Worm (Caenorhabditis elegans) whole organism, L4 larva: ENCODE measurements around the gene rpl-29.
"Not testable (repeated sequence)": the region's sequence is repeated elsewhere in the genome, so short reads cannot be mapped to it uniquely, and the experiment has no call there.

Experiments
- T26A8.4 ChIP-seq: fragments of 200-800 bp; sonication (Bioruptor generic); IDR thresholded peaks from 2 replicates; pipeline ENCODE4 v1.3.6; 2022; ENCODE audit warnings: missing genetic modification characterization, missing compliant biosample characterization
- Y105C5A.15 ChIP-seq: fragments of 200-800 bp; sonication (Bioruptor generic); IDR thresholded peaks from 2 replicates; pipeline ENCODE4 v1.3.6; 2022; ENCODE audit warnings: missing genetic modification characterization, missing compliant biosample characterization
- Y75B8A.6 ChIP-seq: fragments of 200-800 bp; sonication (Bioruptor generic); IDR thresholded peaks from 2 replicates; pipeline ENCODE4 v1.3.6; 2022; ENCODE audit warnings: missing genetic modification reagents, missing genetic modification characterization, missing compliant biosample characterization
- aly-2 ChIP-seq: sonication (generic microtip); optimal IDR thresholded peaks from 2 replicates; lab custom pipeline; 2018; ENCODE audit warnings: missing biosample characterization, missing genetic modification characterization
- ceh-20 ChIP-seq: fragments of 200-800 bp; sonication (Bioruptor generic); IDR thresholded peaks from 2 replicates; pipeline ENCODE4 v1.3.6; 2022; ENCODE audit warnings: missing genetic modification reagents, missing genetic modification characterization, missing compliant biosample characterization
- ces-1 ChIP-seq: fragments of 150-350 bp; sonication (generic microtip); optimal IDR thresholded peaks from 4 replicates; lab custom pipeline; 2014; ENCODE audit warnings: missing biosample characterization, missing genetic modification reagents, missing genetic modification characterization
- cey-2 ChIP-seq: sonication (generic microtip); optimal IDR thresholded peaks from 3 replicates; lab custom pipeline; 2017; ENCODE audit warnings: missing genetic modification characterization, mild to moderate bottlenecking, missing compliant biosample characterization, antibody characterized with exemption, borderline replicate concordance; ENCODE audit not compliant: insufficient read depth
- dmd-6 ChIP-seq: fragments of 200-800 bp; sonication (Bioruptor generic); IDR thresholded peaks from 2 replicates; pipeline ENCODE4 v1.3.6; 2022; ENCODE audit warnings: missing genetic modification reagents, missing genetic modification characterization, missing compliant biosample characterization
- egl-27 ChIP-seq: sonication (generic microtip); optimal IDR thresholded peaks from 3 replicates; lab custom pipeline; 2017; ENCODE audit warnings: missing biosample characterization, missing genetic modification reagents, missing genetic modification characterization
- gei-8 ChIP-seq: fragments of 200-800 bp; sonication (Bioruptor generic); optimal IDR thresholded peaks from 2 replicates; lab custom pipeline; 2018; ENCODE audit warnings: mild to moderate bottlenecking, missing genetic modification characterization, missing compliant biosample characterization
- hlh-11 ChIP-seq: fragments of 200-800 bp; sonication (Bioruptor generic); optimal IDR thresholded peaks from 2 replicates; lab custom pipeline; 2018; ENCODE audit warnings: mild to moderate bottlenecking, missing genetic modification characterization, missing compliant biosample characterization
- lin-1 ChIP-seq: fragments of 200-800 bp; sonication (Bioruptor generic); IDR thresholded peaks from 2 replicates; pipeline ENCODE4 v1.3.6; 2022; ENCODE audit warnings: missing genetic modification reagents, missing genetic modification characterization, missing compliant biosample characterization
- lin-15B ChIP-seq: fragments of 150-350 bp; sonication (generic microtip); optimal IDR thresholded peaks from 3 replicates; lab custom pipeline; 2014; ENCODE audit warnings: missing biosample characterization, missing genetic modification characterization
- lin-29 ChIP-seq: fragments of 200-800 bp; sonication (Bioruptor generic); IDR thresholded peaks from 2 replicates; pipeline ENCODE4 v1.3.6; 2022; ENCODE audit warnings: missing genetic modification reagents, missing genetic modification characterization, missing compliant biosample characterization
- lin-38 ChIP-seq: fragments of 200-800 bp; sonication (Bioruptor generic); IDR thresholded peaks from 2 replicates; pipeline ENCODE4 v1.3.6; 2022; ENCODE audit warnings: missing genetic modification reagents, missing genetic modification characterization, missing compliant biosample characterization
- madf-5 ChIP-seq, 2 experiments: fragments of 200-800 bp; sonication (Bioruptor generic); IDR thresholded peaks; 2 replicates each; pipeline ENCODE4 v1.3.6; 2022; ENCODE audit warnings: missing compliant biosample characterization in 2 of 2, missing genetic modification characterization in 2 of 2
- madf-9 ChIP-seq: fragments of 200-800 bp; sonication (Bioruptor generic); conservative IDR thresholded peaks from 2 replicates; pipeline ENCODE4 v1.3.6; 2022; ENCODE audit warnings: missing genetic modification reagents, missing genetic modification characterization, missing compliant biosample characterization
- mdt-29 ChIP-seq: fragments of 200-800 bp; sonication (Bioruptor generic); IDR thresholded peaks from 2 replicates; pipeline ENCODE4 v1.3.6; 2022; ENCODE audit warnings: missing genetic modification reagents, missing genetic modification characterization, missing compliant biosample characterization
- nhr-237 ChIP-seq: sonication (generic microtip); optimal IDR thresholded peaks from 2 replicates; lab custom pipeline; 2017; ENCODE audit warnings: missing biosample characterization, missing genetic modification characterization
- nhr-28 ChIP-seq: fragments of 150-350 bp; optimal IDR thresholded peaks from 2 replicates; lab custom pipeline; 2014; ENCODE audit warnings: missing biosample characterization, missing genetic modification characterization
- nhr-42 ChIP-seq: fragments of 200-800 bp; sonication (Bioruptor generic); IDR thresholded peaks from 2 replicates; pipeline ENCODE4 v1.3.6; 2022; ENCODE audit warnings: missing genetic modification characterization, missing compliant biosample characterization
- nhr-48 ChIP-seq: sonication (generic microtip); optimal IDR thresholded peaks from 2 replicates; lab custom pipeline; 2016; ENCODE audit warnings: mild to moderate bottlenecking, missing genetic modification characterization, missing compliant biosample characterization
- nhr-6 ChIP-seq: fragments of 150-350 bp; optimal IDR thresholded peaks from 2 replicates; lab custom pipeline; 2014; ENCODE audit warnings: missing biosample characterization, missing genetic modification characterization
- pha-4 ChIP-seq, 2 experiments: fragments of 150-350 bp in 1 of 2; fragments of 200-800 bp in 1 of 2; sonication (Bioruptor generic) in 1 of 2; IDR thresholded peaks in 1 of 2; optimal IDR thresholded peaks in 1 of 2; 2 replicates each; pipeline versions ENCODE4 v1.3.6 to Lab custom; 2014 to 2022; ENCODE audit warnings: missing genetic modification characterization in 2 of 2, missing genetic modification reagents in 2 of 2, missing biosample characterization in 1 of 2, missing compliant biosample characterization in 1 of 2
- php-3 ChIP-seq: fragments of 200-800 bp; sonication (Bioruptor generic); IDR thresholded peaks from 2 replicates; pipeline ENCODE4 v1.3.6; 2022; ENCODE audit warnings: missing genetic modification reagents, missing genetic modification characterization, missing compliant biosample characterization
- rbr-2 ChIP-seq: sonication (generic microtip); optimal IDR thresholded peaks from 2 replicates; lab custom pipeline; 2016; ENCODE audit warnings: missing genotype, missing genetic modification characterization, missing compliant biosample characterization
- snpc-1.2 ChIP-seq: fragments of 200-800 bp; sonication (Bioruptor generic); IDR thresholded peaks from 2 replicates; pipeline ENCODE4 v1.3.6; 2022; ENCODE audit warnings: missing genetic modification reagents, missing genetic modification characterization, missing compliant biosample characterization
- spr-3 ChIP-seq: fragments of 200-800 bp; sonication (Bioruptor generic); optimal IDR thresholded peaks from 2 replicates; lab custom pipeline; 2018; ENCODE audit warnings: mild to moderate bottlenecking, missing genetic modification characterization, missing compliant biosample characterization
- tra-1 ChIP-seq: fragments of 200-800 bp; sonication (Bioruptor generic); IDR thresholded peaks from 2 replicates; pipeline ENCODE4 v1.3.6; 2022; ENCODE audit warnings: missing genetic modification reagents, missing genetic modification characterization, missing compliant biosample characterization
- zag-1 ChIP-seq: fragments of 150-350 bp; optimal IDR thresholded peaks from 2 replicates; lab custom pipeline; 2014; ENCODE audit warnings: missing biosample characterization, missing genetic modification characterization
- ztf-11 ChIP-seq: fragments of 150-350 bp; optimal IDR thresholded peaks from 2 replicates; lab custom pipeline; 2014; ENCODE audit warnings: missing biosample characterization, missing genetic modification characterization

rpl-29 gene

DNA sequence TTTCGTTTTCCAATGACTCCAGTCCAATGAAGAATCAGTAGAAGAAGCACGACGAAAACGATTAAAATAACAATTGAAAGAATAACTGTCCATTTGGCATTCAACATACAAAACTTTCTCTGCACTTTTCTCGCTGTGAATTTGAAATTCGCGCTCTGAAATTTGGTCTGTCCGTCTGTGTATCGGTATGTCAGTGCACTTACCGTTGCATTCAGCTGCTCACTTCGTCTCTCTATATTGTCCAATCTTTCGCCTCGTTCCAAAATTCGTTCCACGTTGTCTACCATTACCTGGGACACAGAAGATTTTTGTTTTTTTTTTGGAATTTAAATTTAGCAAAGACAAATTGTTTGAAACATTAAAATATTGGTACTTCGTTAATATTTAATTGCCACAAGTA, 21.6 kb upstream of the rpl-29 start:
- TF ChIP-seq php-3 (no peak), lin-38 (GFP tag; lab: Robert Waterston, UW) (no peak), hlh-11 (tag; lab: Kevin White, UChicago) (no peak), madf-9 (no peak), T26A8.4 (GFP tag; lab: Robert Waterston, UW) (no peak), aly-2 (no peak)
- TF ChIP-seq, all 104 proteins: peak for 0

ce11 chrIV:13862003-13862402, 20.0 kb upstream of the rpl-29 start:
- TF ChIP-seq lin-38 (GFP tag; lab: Robert Waterston, UW), result peak; percentile 38; the same call in 1 of the 2 replicates
- peak; percentile 55 for TF ChIP-seq mdt-29
- TF ChIP-seq pha-4 (GFP tag; IDR thresholded peaks at IDR 0.05; lab: Robert Waterston, UW), result 0 out of 2 replicates have a peak, but pooled peaks have one; percentile 28
- TF ChIP-seq pha-4 (tag; optimal IDR thresholded peaks at IDR 0.05; lab: Kevin White, UChicago), result not testable (repeated sequence)
- TF ChIP-seq lin-1 (GFP tag; lab: Robert Waterston, UW), result peak; percentile 51; the same call in 1 of the 2 replicates
- peak; percentile 81 for TF ChIP-seq snpc-1.2 (GFP tag; lab: Robert Waterston, UW)

DNA sequence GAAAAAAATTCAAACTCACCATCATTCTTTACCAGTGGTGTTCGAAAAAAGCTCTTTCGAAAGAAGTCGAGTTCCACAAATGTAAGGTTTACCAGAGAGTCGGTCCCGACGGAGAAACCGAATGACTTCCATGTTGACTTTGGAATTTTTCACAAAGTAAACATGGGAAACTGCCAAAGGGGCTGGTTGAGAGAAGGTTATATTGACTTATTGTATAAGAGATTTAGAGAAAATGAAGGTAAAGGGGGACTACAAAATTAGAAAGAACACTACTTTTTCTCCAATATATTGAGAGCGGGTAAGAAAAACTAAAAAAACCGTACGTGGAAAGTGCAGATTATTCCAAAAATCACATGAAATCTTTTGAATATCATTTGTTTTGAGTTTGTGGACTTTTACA, 16.9 kb upstream of the rpl-29 start, which contains the start of gene vamp-8:
Gene vamp-8, minus strand, starts transcription at position 25 of the 400 bp plus-strand sequence.
- no peak for TF ChIP-seq lin-15B
- no peak for TF ChIP-seq ceh-20 (GFP tag; lab: Robert Waterston, UW)
- TF ChIP-seq dmd-6 (GFP tag; lab: Robert Waterston, UW), result no peak
- TF ChIP-seq Y105C5A.15 (GFP tag; lab: Robert Waterston, UW), result no peak
- no peak for TF ChIP-seq spr-3 (GFP tag; lab: Kevin White, UChicago)
- TF ChIP-seq lin-38 (GFP tag; lab: Robert Waterston, UW), result no peak
- no peak for TF ChIP-seq pha-4 (GFP tag; IDR thresholded peaks at IDR 0.05; lab: Robert Waterston, UW)
- peak; percentile 91 for TF ChIP-seq pha-4 (tag; optimal IDR thresholded peaks at IDR 0.05; lab: Kevin White, UChicago)
- peak; percentile 76 for TF ChIP-seq nhr-28 (tag; lab: Kevin White, UChicago)
- no peak for TF ChIP-seq nhr-48 (tag; lab: Kevin White, UChicago)
- no peak for TF ChIP-seq madf-5 (GFP tag; IDR thresholded peaks at IDR 0.05; lab: Robert Waterston, UW)
- no peak for TF ChIP-seq gei-8 (GFP tag; lab: Kevin White, UChicago)
- TF ChIP-seq cey-2, result no peak

- TF ChIP-seq nhr-6 (no peak), nhr-42 (GFP tag; lab: Robert Waterston, UW) (no peak), zag-1 (no peak), Y75B8A.6 (no peak), ces-1 (GFP tag; lab: Kevin White, UChicago) (no peak), lin-29 (no peak), nhr-237 (tag; lab: Kevin White, UChicago) (no peak), egl-27 (tag; lab: Kevin White, UChicago) (no peak), tra-1 (GFP tag; lab: Robert Waterston, UW) (no peak), ztf-11 (no peak)
Observed at ce11 chrIV:13866754-13867153, 15.3 kb upstream of the rpl-29 start, which contains the start of gene B0513.90. Gene B0513.90, plus strand, starts transcription at chrIV:13867054.

- peak; percentile 96 for TF ChIP-seq snpc-1.2 (GFP tag; lab: Robert Waterston, UW)
- 0 out of 2 replicates have a peak, but pooled peaks have one; percentile 15 for TF ChIP-seq mdt-29
- TF ChIP-seq rbr-2 (tag; lab: Kevin White, UChicago), result no peak
Observed at ce11 chrIV:13870085-13870484, 11.9 kb upstream of the rpl-29 start.
